Fruit fly (Drosophila melanogaster) whole organism, embryonic: ENCODE data around the gene sick.

Source experiments
- Abd-B ChIP-seq: fragments of 200-800 bp; sonication (Bioruptor generic); optimal IDR thresholded peaks from 2 replicates; lab custom pipeline; 2018; ENCODE audit warnings: missing biosample characterization, mild to moderate bottlenecking, missing genetic modification characterization, moderate library complexity
- BEAF-32 ChIP-seq: fragments of 200-800 bp; sonication (Bioruptor generic); optimal IDR thresholded peaks from 3 replicates; lab custom pipeline; 2017; ENCODE audit warnings: missing biosample characterization, missing genetic modification characterization, mild to moderate bottlenecking, moderate library complexity, missing genetic modification reagents
- CG11456 ChIP-seq: fragments of 200-800 bp; sonication (Bioruptor generic); IDR thresholded peaks from 3 replicates; pipeline ENCODE4 v1.3.6; 2022; ENCODE audit warnings: missing biosample characterization, missing genetic modification characterization
- CG12104 ChIP-seq: fragments of 200-800 bp; sonication (Bioruptor generic); optimal IDR thresholded peaks from 3 replicates; lab custom pipeline; 2016; ENCODE audit warnings: missing biosample characterization, missing genetic modification characterization
- CG12659 ChIP-seq: fragments of 200-800 bp; sonication (Bioruptor generic); optimal IDR thresholded peaks from 3 replicates; lab custom pipeline; 2017; ENCODE audit warnings: mild to moderate bottlenecking, missing biosample characterization, missing genetic modification reagents, missing genetic modification characterization
- CG15073 ChIP-seq: fragments of 200-800 bp; sonication (Bioruptor generic); optimal IDR thresholded peaks from 2 replicates; lab custom pipeline; 2016; ENCODE audit warnings: missing biosample characterization, missing genetic modification characterization
- CG1529 ChIP-seq: fragments of 200-800 bp; sonication (Bioruptor generic); optimal IDR thresholded peaks from 3 replicates; lab custom pipeline; 2018; ENCODE audit warnings: missing biosample characterization, missing genetic modification characterization
- CG15514 ChIP-seq: fragments of 200-800 bp; sonication (Bioruptor generic); optimal IDR thresholded peaks from 3 replicates; lab custom pipeline; 2017; ENCODE audit warnings: missing biosample characterization, missing genetic modification characterization, mild to moderate bottlenecking, moderate library complexity, missing genetic modification reagents
- CG18764 ChIP-seq: fragments of 200-800 bp; sonication (Bioruptor generic); optimal IDR thresholded peaks from 3 replicates; lab custom pipeline; 2016; ENCODE audit warnings: missing biosample characterization, missing genetic modification characterization
- CG32532 ChIP-seq: fragments of 200-800 bp; sonication (Bioruptor generic); IDR thresholded peaks from 2 replicates; pipeline ENCODE4 v1.3.6; 2022; ENCODE audit warnings: missing biosample characterization, missing genetic modification characterization
- CG7556 ChIP-seq: fragments of 200-800 bp; sonication (Bioruptor generic); optimal IDR thresholded peaks from 2 replicates; lab custom pipeline; 2017; ENCODE audit warnings: missing biosample characterization, mild to moderate bottlenecking, missing genetic modification characterization
- CG7963 ChIP-seq: fragments of 200-800 bp; sonication (Bioruptor generic); IDR thresholded peaks from 3 replicates; pipeline ENCODE4 v1.3.6; 2022; ENCODE audit warnings: missing biosample characterization, missing genetic modification characterization; ENCODE audit not compliant: partially characterized antibody
- D19A ChIP-seq: fragments of 200-800 bp; optimal IDR thresholded peaks from 3 replicates; lab custom pipeline; 2019; ENCODE audit warnings: missing biosample characterization, mild to moderate bottlenecking, missing genetic modification characterization, moderate library complexity
- Deaf1 ChIP-seq: fragments of 200-800 bp; optimal IDR thresholded peaks from 3 replicates; lab custom pipeline; 2019; ENCODE audit warnings: missing biosample characterization, mild to moderate bottlenecking, missing genetic modification characterization, moderate library complexity
- Dll ChIP-seq: fragments of 200-800 bp; sonication (Bioruptor generic); IDR thresholded peaks from 4 replicates; pipeline ENCODE4 v1.3.6; 2022; ENCODE audit warnings: missing biosample characterization, missing genetic modification characterization; ENCODE audit not compliant: partially characterized antibody
- Doc2 ChIP-seq: fragments of 200-800 bp; sonication (Bioruptor generic); IDR thresholded peaks from 2 replicates; pipeline ENCODE4 v1.3.6; 2022; ENCODE audit warnings: missing biosample characterization, missing genetic modification characterization
- Eip74EF ChIP-seq, 2 experiments: fragments of 200-800 bp in 1 of 2; fragments of >200 bp in 1 of 2; sonication (Bioruptor generic) in 1 of 2; optimal IDR thresholded peaks; 2 replicates each; lab custom pipeline; 2017 to 2019; ENCODE audit warnings: missing biosample characterization in 2 of 2, missing genetic modification characterization in 2 of 2, mild to moderate bottlenecking in 1 of 2, moderate library complexity in 1 of 2
- HLH54F ChIP-seq: fragments of 200-800 bp; sonication (Bioruptor generic); optimal IDR thresholded peaks from 3 replicates; lab custom pipeline; 2016; ENCODE audit warnings: missing biosample characterization, missing genetic modification characterization
- HLHmδ ChIP-seq: fragments of 200-800 bp; sonication (Bioruptor generic); optimal IDR thresholded peaks from 2 replicates; lab custom pipeline; 2018; ENCODE audit warnings: missing biosample characterization, mild to moderate bottlenecking, missing genetic modification characterization, moderate library complexity
- Hsf ChIP-seq: fragments of 200-800 bp; sonication (Bioruptor generic); optimal IDR thresholded peaks from 3 replicates; lab custom pipeline; 2016; ENCODE audit warnings: missing biosample characterization, missing genetic modification characterization
- Lpt ChIP-seq: fragments of >200 bp; optimal IDR thresholded peaks from 2 replicates; lab custom pipeline; 2018; ENCODE audit warnings: missing biosample characterization, missing genetic modification characterization
- NfI ChIP-seq: fragments of 200-800 bp; sonication (Bioruptor generic); optimal IDR thresholded peaks from 3 replicates; lab custom pipeline; 2018; ENCODE audit warnings: missing biosample characterization, mild to moderate bottlenecking, missing genetic modification characterization, moderate library complexity
- TFAM ChIP-seq: fragments of 200-800 bp; sonication (Bioruptor generic); optimal IDR thresholded peaks from 2 replicates; lab custom pipeline; 2017; ENCODE audit warnings: missing biosample characterization, missing genetic modification characterization, inconsistent platforms
- Tbp ChIP-seq: fragments of >200 bp; optimal IDR thresholded peaks from 2 replicates; lab custom pipeline; 2018; ENCODE audit warnings: missing biosample characterization, missing genetic modification characterization
- aop ChIP-seq: fragments of 200-800 bp; sonication (Bioruptor generic); IDR thresholded peaks from 2 replicates; pipeline ENCODE4 v1.3.6; 2022; ENCODE audit warnings: missing biosample characterization, missing genetic modification characterization
- ato ChIP-seq: fragments of 200-800 bp; sonication (Bioruptor generic); IDR thresholded peaks from 2 replicates; pipeline ENCODE4 v1.3.6; 2022; ENCODE audit warnings: missing biosample characterization, missing genetic modification characterization; ENCODE audit not compliant: partially characterized antibody
- bcd ChIP-seq: fragments of 200-800 bp; sonication (Bioruptor generic); optimal IDR thresholded peaks from 2 replicates; lab custom pipeline; 2017; ENCODE audit warnings: missing biosample characterization, mild to moderate bottlenecking, missing genetic modification characterization
- ci ChIP-seq: fragments of 200-800 bp; sonication (Bioruptor generic); IDR thresholded peaks from 3 replicates; pipeline ENCODE4 v1.3.6; 2022; ENCODE audit warnings: missing biosample characterization, missing genetic modification characterization
- corto ChIP-seq: fragments of 200-800 bp; sonication (Bioruptor generic); optimal IDR thresholded peaks from 2 replicates; lab custom pipeline; 2016; ENCODE audit warnings: missing biosample characterization, mild to moderate bottlenecking, missing genetic modification characterization, moderate library complexity
- ems ChIP-seq: fragments of 200-800 bp; sonication (Bioruptor generic); optimal IDR thresholded peaks from 3 replicates; lab custom pipeline; 2016; ENCODE audit warnings: missing biosample characterization, missing genetic modification characterization
- exex ChIP-seq: fragments of 200-800 bp; sonication (Bioruptor generic); optimal IDR thresholded peaks from 4 replicates; lab custom pipeline; 2018; ENCODE audit warnings: missing biosample characterization, mild to moderate bottlenecking, missing genetic modification characterization, moderate library complexity
- gem ChIP-seq: fragments of 200-800 bp; sonication (Bioruptor generic); optimal IDR thresholded peaks from 2 replicates; lab custom pipeline; 2019; ENCODE audit warnings: missing biosample characterization, mild to moderate bottlenecking, missing genetic modification characterization, moderate library complexity
- gsb ChIP-seq: fragments of 200-800 bp; sonication (Bioruptor generic); IDR thresholded peaks from 2 replicates; pipeline ENCODE4 v1.3.6; 2022; ENCODE audit warnings: missing biosample characterization, missing genetic modification characterization
- h ChIP-seq: fragments of >200 bp; optimal IDR thresholded peaks from 2 replicates; lab custom pipeline; 2017
- hb ChIP-seq: fragments of 200-800 bp; sonication (Bioruptor generic); IDR thresholded peaks from 3 replicates; pipeline ENCODE4 v1.3.6; 2022; ENCODE audit warnings: missing biosample characterization, missing genetic modification characterization; ENCODE audit not compliant: partially characterized antibody
- knrl ChIP-seq: fragments of 200-800 bp; sonication (Bioruptor generic); IDR thresholded peaks from 3 replicates; pipeline ENCODE4 v1.3.6; 2022; ENCODE audit warnings: missing biosample characterization, missing genetic modification characterization; ENCODE audit not compliant: partially characterized antibody
- lola ChIP-seq, 3 experiments: fragments of >200 bp in 2 of 3; fragments of 200-800 bp in 1 of 3; sonication (Bioruptor generic) in 1 of 3; optimal IDR thresholded peaks; 2 replicates each; lab custom pipeline; 2017 to 2019; ENCODE audit warnings: missing biosample characterization in 3 of 3, missing genetic modification characterization in 3 of 3, mild to moderate bottlenecking in 1 of 3, moderate library complexity in 1 of 3
- maf-S ChIP-seq: fragments of 200-800 bp; sonication (Bioruptor generic); optimal IDR thresholded peaks from 2 replicates; lab custom pipeline; 2016; ENCODE audit warnings: missing biosample characterization, missing genetic modification characterization
- mld ChIP-seq: fragments of 200-800 bp; sonication (Bioruptor generic); IDR thresholded peaks from 3 replicates; pipeline ENCODE4 v1.3.6; 2022; ENCODE audit warnings: missing biosample characterization, missing genetic modification characterization; ENCODE audit not compliant: partially characterized antibody
- nerfin-2 ChIP-seq: fragments of 200-800 bp; sonication (Bioruptor generic); IDR thresholded peaks from 2 replicates; pipeline ENCODE4 v1.3.6; 2022; ENCODE audit warnings: missing biosample characterization, missing genetic modification characterization; ENCODE audit not compliant: partially characterized antibody
- oc ChIP-seq: fragments of 200-800 bp; sonication (Bioruptor generic); optimal IDR thresholded peaks from 2 replicates; lab custom pipeline; 2018; ENCODE audit warnings: missing biosample characterization, mild to moderate bottlenecking, missing genetic modification characterization, moderate library complexity
- pan ChIP-seq, 4 experiments: fragments of >200 bp in 3 of 4; fragments of 200-800 bp in 1 of 4; sonication (Bioruptor generic) in 1 of 4; optimal IDR thresholded peaks in 3 of 4; IDR thresholded peaks in 1 of 4; 2 replicates each; pipeline versions ENCODE4 v1.3.6 to Lab custom; 2017 to 2022; ENCODE audit warnings: missing biosample characterization in 2 of 4, missing genetic modification characterization in 2 of 4, mixed read lengths in 1 of 4
- phol ChIP-seq: fragments of 200-800 bp; sonication (Bioruptor generic); optimal IDR thresholded peaks from 3 replicates; lab custom pipeline; 2018; ENCODE audit warnings: missing biosample characterization, mild to moderate bottlenecking, missing genetic modification characterization, moderate library complexity
- sim ChIP-seq: fragments of 200-800 bp; sonication (Bioruptor generic); IDR thresholded peaks from 2 replicates; pipeline ENCODE4 v1.3.6; 2022; ENCODE audit warnings: missing biosample characterization, missing genetic modification characterization
- sna ChIP-seq: fragments of 200-800 bp; sonication (Bioruptor generic); IDR thresholded peaks from 2 replicates; pipeline ENCODE4 v1.3.6; 2022; ENCODE audit warnings: missing biosample characterization, missing genetic modification characterization; ENCODE audit not compliant: partially characterized antibody
- unc-4 ChIP-seq: fragments of 200-800 bp; sonication (Bioruptor generic); IDR thresholded peaks from 2 replicates; pipeline ENCODE4 v1.3.6; 2022; ENCODE audit warnings: missing biosample characterization, missing genetic modification characterization; ENCODE audit not compliant: partially characterized antibody
- wor ChIP-seq: fragments of 200-800 bp; sonication (Bioruptor generic); IDR thresholded peaks from 2 replicates; pipeline ENCODE4 v1.3.6; 2022; ENCODE audit warnings: missing biosample characterization, missing genetic modification characterization
- zen2 ChIP-seq: fragments of 200-800 bp; sonication (Bioruptor generic); IDR thresholded peaks from 3 replicates; pipeline ENCODE4 v1.3.6; 2022; ENCODE audit warnings: missing biosample characterization, missing genetic modification characterization; ENCODE audit not compliant: partially characterized antibody
- zf30C ChIP-seq: fragments of 200-800 bp; sonication (Bioruptor generic); optimal IDR thresholded peaks from 3 replicates; lab custom pipeline; 2018; ENCODE audit warnings: missing biosample characterization, mild to moderate bottlenecking, missing genetic modification characterization

The sick gene

dm6 chr2L:19756716-19757115 lies 39.4 kb upstream of the sick start, which contains the start of gene CG10631 (continued):
- no peak for TF ChIP-seq TFAM (GFP tag; lab: Kevin White, UChicago)
- TF ChIP-seq CG7963 (GFP tag; lab: Robert Waterston, UW): peak; percentile 47; the same call in 1 of the 3 replicates
- TF ChIP-seq lola (GFP tag; optimal IDR thresholded peaks at IDR 0.05; lab: Kevin White, UChicago): no peak
- no peak for TF ChIP-seq exex (tag; lab: Kevin White, UChicago)
- TF ChIP-seq Lpt (GFP tag; lab: Kevin White, UChicago): no peak
- no peak for TF ChIP-seq CG1529 (GFP tag; lab: Kevin White, UChicago)
- TF ChIP-seq ems: no peak
- no peak for TF ChIP-seq CG7556 (GFP tag; lab: Kevin White, UChicago)
- no peak for TF ChIP-seq pan (optimal IDR thresholded peaks at IDR 0.05; lab: Kevin White, UChicago)
- TF ChIP-seq pan (GFP tag; optimal IDR thresholded peaks at IDR 0.05 in 1 of 2, IDR thresholded peaks at IDR 0.05 in 1 of 2): peak in 1 of 2 experiments; percentile 15
- no peak for TF ChIP-seq CG32532 (GFP tag; lab: Robert Waterston, UW)
- peak; percentile 75 for TF ChIP-seq zen2
- no peak for TF ChIP-seq Tbp (GFP tag; lab: Kevin White, UChicago)
- no peak for TF ChIP-seq phol (tag; lab: Kevin White, UChicago)
- no peak for TF ChIP-seq corto (GFP tag; lab: Kevin White, UChicago)
- TF ChIP-seq CG12104 (GFP tag; lab: Kevin White, UChicago): no peak
- peak; percentile 36 for TF ChIP-seq CG12659 (GFP tag; lab: Kevin White, UChicago)
- TF ChIP-seq wor (GFP tag; lab: Robert Waterston, UW): no peak
- no peak for TF ChIP-seq h (lab: Kevin White, UChicago)
- no peak for TF ChIP-seq HLHmδ (GFP tag; lab: Kevin White, UChicago)
- TF ChIP-seq gsb (GFP tag; lab: Robert Waterston, UW): no peak
- TF ChIP-seq zf30C: no peak
- TF ChIP-seq Eip74EF (GFP tag; optimal IDR thresholded peaks at IDR 0.05; lab: Kevin White, UChicago): no peak
- TF ChIP-seq D19A (tag; lab: Kevin White, UChicago): no peak
- no peak for TF ChIP-seq Abd-B (GFP tag; lab: Kevin White, UChicago)
- no peak for TF ChIP-seq Hsf (GFP tag; lab: Kevin White, UChicago)
- TF ChIP-seq bcd (GFP tag; lab: Kevin White, UChicago): no peak
- TF ChIP-seq oc (tag; lab: Kevin White, UChicago): no peak
- TF ChIP-seq sna: peak; percentile 79
- peak; percentile 82 for TF ChIP-seq Dll (GFP tag; lab: Robert Waterston, UW)
- TF ChIP-seq nerfin-2 (GFP tag; lab: Robert Waterston, UW): peak; percentile 56
- no peak for TF ChIP-seq Doc2 (GFP tag; lab: Robert Waterston, UW)
- TF ChIP-seq maf-S: no peak
- peak; percentile 73; the same call in 2 of the 3 replicates for TF ChIP-seq mld
- peak; percentile 78 for TF ChIP-seq ato (GFP tag; lab: Robert Waterston, UW)
- TF ChIP-seq hb (GFP tag; lab: Robert Waterston, UW): peak; percentile 63; the same call in 2 of the 3 replicates
- no peak for TF ChIP-seq HLH54F
- TF ChIP-seq sim (GFP tag; lab: Robert Waterston, UW): no peak
- TF ChIP-seq aop (GFP tag; lab: Robert Waterston, UW): no peak
- TF ChIP-seq BEAF-32: peak; percentile 80
- TF ChIP-seq CG18764 (GFP tag; lab: Kevin White, UChicago): no peak
- peak; percentile 83 for TF ChIP-seq unc-4
- TF ChIP-seq knrl (GFP tag; lab: Robert Waterston, UW): peak; percentile 73
- TF ChIP-seq CG15514: peak; percentile 56
- no peak for TF ChIP-seq CG15073 (GFP tag; lab: Kevin White, UChicago)
- no peak for TF ChIP-seq gem (tag; lab: Kevin White, UChicago)
- 0 out of 3 replicates have a peak, but pooled peaks have one; percentile 11 for TF ChIP-seq CG11456 (GFP tag; lab: Robert Waterston, UW)
- peak; percentile 44; the same call in 2 of the 3 replicates for TF ChIP-seq ci
- TF ChIP-seq Deaf1 (tag; lab: Kevin White, UChicago): peak; percentile 80
- TF ChIP-seq NfI: no peak
